Worm (Caenorhabditis elegans) whole organism, early embryonic: ENCODE data around the gene C28A5.6.

Experiments used
- B0310.2 ChIP-seq: sonication (generic microtip); optimal IDR thresholded peaks from 2 replicates; lab custom pipeline; 2016; ENCODE audit warnings: mild to moderate bottlenecking, missing genetic modification characterization, missing compliant biosample characterization
- F13C5.2 ChIP-seq: sonication (generic microtip); optimal IDR thresholded peaks from 2 replicates; lab custom pipeline; 2017; ENCODE audit warnings: mild to moderate bottlenecking, missing genetic modification characterization, inconsistent platforms, missing compliant biosample characterization
- aly-1 ChIP-seq: sonication (generic microtip); optimal IDR thresholded peaks from 2 replicates; lab custom pipeline; 2016; ENCODE audit warnings: missing genetic modification characterization, missing compliant biosample characterization
- ama-1 ChIP-seq: fragments of 150-350 bp; optimal IDR thresholded peaks from 2 replicates; lab custom pipeline; 2014
- ceh-13 ChIP-seq: fragments of 200-800 bp; sonication (Bioruptor generic); optimal IDR thresholded peaks from 2 replicates; lab custom pipeline; 2018; ENCODE audit warnings: mild to moderate bottlenecking, missing genetic modification characterization, missing compliant biosample characterization
- ceh-36 ChIP-seq: sonication (generic microtip); optimal IDR thresholded peaks from 2 replicates; lab custom pipeline; 2016; ENCODE audit warnings: missing genetic modification characterization, inconsistent platforms, missing compliant biosample characterization
- ets-7 ChIP-seq: sonication (generic microtip); optimal IDR thresholded peaks from 2 replicates; lab custom pipeline; 2016; ENCODE audit warnings: missing genotype, missing genetic modification characterization, missing compliant biosample characterization
- flt-1 ChIP-seq: fragments of 200-800 bp; sonication (Bioruptor generic); IDR thresholded peaks from 2 replicates; pipeline ENCODE4 v1.3.6; 2022; ENCODE audit warnings: missing genetic modification characterization, missing compliant biosample characterization
- hmbx-1 ChIP-seq: sonication (generic microtip); optimal IDR thresholded peaks from 2 replicates; lab custom pipeline; 2016; ENCODE audit warnings: mild to moderate bottlenecking, missing genetic modification characterization, missing compliant biosample characterization
- hmg-4 ChIP-seq: fragments of 200-800 bp; sonication (Bioruptor generic); optimal IDR thresholded peaks from 2 replicates; lab custom pipeline; 2018; ENCODE audit warnings: mild to moderate bottlenecking, missing genetic modification characterization, missing compliant biosample characterization
- hnd-1 ChIP-seq: sonication (generic microtip); optimal IDR thresholded peaks from 2 replicates; lab custom pipeline; 2016; ENCODE audit warnings: missing genetic modification characterization, missing compliant biosample characterization
- pes-1 ChIP-seq: fragments of 200-800 bp; sonication (Bioruptor generic); IDR thresholded peaks from 2 replicates; pipeline ENCODE4 v1.3.6; 2022; ENCODE audit warnings: missing genetic modification reagents, missing genetic modification characterization, missing compliant biosample characterization
- scrt-1 ChIP-seq: fragments of 200-800 bp; sonication (Bioruptor generic); IDR thresholded peaks from 2 replicates; pipeline ENCODE4 v1.3.6; 2022; ENCODE audit warnings: missing genetic modification characterization, missing compliant biosample characterization
- sea-1 ChIP-seq: fragments of 200-800 bp; sonication (Bioruptor generic); conservative IDR thresholded peaks from 2 replicates; pipeline ENCODE4 v1.3.6; 2022; ENCODE audit warnings: missing genetic modification characterization, missing compliant biosample characterization
- tbx-11 ChIP-seq: fragments of 200-800 bp; sonication (Bioruptor generic); IDR thresholded peaks from 2 replicates; pipeline ENCODE4 v1.3.6; 2022; ENCODE audit warnings: missing genetic modification characterization, missing compliant biosample characterization
- tbx-37 ChIP-seq: fragments of 200-800 bp; sonication (Bioruptor generic); conservative IDR thresholded peaks from 2 replicates; pipeline ENCODE4 v1.3.6; 2022; ENCODE audit warnings: missing genetic modification reagents, missing genetic modification characterization, missing compliant biosample characterization
- tra-4 ChIP-seq: sonication (generic microtip); optimal IDR thresholded peaks from 2 replicates; lab custom pipeline; 2017; ENCODE audit warnings: missing genetic modification characterization, missing compliant biosample characterization

C28A5.6 gene

ce11 chrIII:4382118-4382517 is 47.2 kb downstream of the C28A5.6 start:
- TF ChIP-seq scrt-1 (GFP tag; lab: Robert Waterston, UW) (no peak), tbx-37 (GFP tag; lab: Robert Waterston, UW) (no peak), hmbx-1 (tag; lab: Kevin White, UChicago) (no peak), ama-1 (lab: Kevin White, UChicago) (no peak), aly-1 (tag; lab: Kevin White, UChicago) (no peak)

DNA sequence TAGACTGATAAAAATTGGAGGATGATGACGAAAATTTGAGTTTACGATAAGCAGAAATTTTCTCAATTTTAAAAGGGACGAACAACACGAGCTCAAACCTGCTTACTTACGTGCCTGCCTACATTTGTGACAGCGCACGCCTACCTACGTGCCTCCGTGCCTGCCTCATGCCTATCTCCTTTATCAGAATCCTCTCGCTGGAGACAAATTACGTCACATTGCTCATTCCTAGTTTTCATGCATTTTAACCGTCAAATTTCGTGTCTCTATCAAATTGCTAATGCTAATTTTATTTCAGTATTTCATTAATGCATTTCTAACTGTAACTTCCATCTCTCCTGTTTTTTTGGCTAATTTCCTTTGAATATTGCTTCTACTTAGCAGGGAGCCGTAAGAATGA is 48.0 kb downstream of the C28A5.6 start, which contains the start of gene pals-27:
Gene pals-27, plus strand, starts transcription at position 301 of the 400 bp plus-strand sequence.
- TF ChIP-seq flt-1: no peak
- TF ChIP-seq B0310.2: no peak
- TF ChIP-seq aly-1 (tag; lab: Kevin White, UChicago): no peak
- no peak for TF ChIP-seq tbx-11 (GFP tag; lab: Robert Waterston, UW)
- TF ChIP-seq ets-7 (tag; lab: Kevin White, UChicago): no peak
- TF ChIP-seq ceh-36 (tag; lab: Kevin White, UChicago): no peak
- TF ChIP-seq ceh-13 (GFP tag; lab: Kevin White, UChicago): no peak

DNA sequence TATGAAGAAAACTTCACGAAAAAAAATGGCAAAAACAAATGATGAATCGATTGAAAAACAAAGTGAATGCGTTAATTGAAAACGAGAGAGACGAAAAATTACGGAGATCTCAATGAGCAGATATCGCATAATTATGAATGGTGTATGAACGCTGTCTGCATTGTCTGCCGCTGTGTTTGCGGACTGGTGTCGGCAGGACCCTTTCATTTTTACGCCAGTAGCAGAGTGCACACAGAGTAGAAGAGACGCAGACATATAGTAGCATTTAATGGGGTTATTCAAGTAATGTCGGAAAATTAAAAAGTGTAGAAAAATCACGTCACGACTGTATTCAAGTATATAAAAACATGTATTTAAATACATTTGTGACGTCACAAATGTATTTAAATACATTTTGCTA is 48.5 kb downstream of the C28A5.6 start:
- TF ChIP-seq scrt-1 (GFP tag; lab: Robert Waterston, UW) (no peak), aly-1 (tag; lab: Kevin White, UChicago) (no peak), F13C5.2 (tag; lab: Kevin White, UChicago) (peak; percentile 11)

DNA sequence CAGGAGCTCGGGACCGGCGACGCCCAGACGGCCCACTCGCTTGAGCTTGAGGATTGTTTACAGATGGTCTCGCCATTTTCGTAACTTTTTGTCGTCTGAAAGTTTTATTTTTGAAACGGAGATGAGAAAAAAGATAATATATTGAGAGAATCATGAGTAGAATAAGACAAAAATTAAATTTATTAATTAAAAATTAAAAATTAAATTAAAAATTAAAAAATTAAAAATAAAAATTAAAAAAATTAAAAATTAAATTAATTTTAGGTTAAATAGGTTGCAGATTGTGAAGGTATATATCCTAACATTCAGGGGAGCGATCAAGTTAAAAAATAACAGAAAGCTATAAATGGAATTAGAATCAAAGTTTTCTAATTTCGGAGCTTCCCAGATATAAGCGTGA is 49.6 kb downstream of the C28A5.6 start, which contains the start of gene B0284.3:
Gene B0284.3, minus strand, starts transcription at position 101 of the 400 bp plus-strand sequence.
- TF ChIP-seq tbx-37 (GFP tag; lab: Robert Waterston, UW): no peak
- no peak for TF ChIP-seq pes-1 (GFP tag; lab: Robert Waterston, UW)
- TF ChIP-seq hmbx-1 (tag; lab: Kevin White, UChicago): no peak
- no peak for TF ChIP-seq ama-1 (lab: Kevin White, UChicago)
- no peak for TF ChIP-seq F13C5.2 (tag; lab: Kevin White, UChicago)
- no peak for TF ChIP-seq tra-4 (tag; lab: Kevin White, UChicago)
- TF ChIP-seq flt-1: no peak
- no peak for TF ChIP-seq hmg-4 (GFP tag; lab: Kevin White, UChicago)
- no peak for TF ChIP-seq B0310.2
- no peak for TF ChIP-seq ets-7 (tag; lab: Kevin White, UChicago)
- no peak for TF ChIP-seq scrt-1 (GFP tag; lab: Robert Waterston, UW)
- TF ChIP-seq hnd-1 (tag; lab: Kevin White, UChicago): no peak
- no peak for TF ChIP-seq sea-1 (GFP tag; lab: Robert Waterston, UW)
- TF ChIP-seq tbx-11 (GFP tag; lab: Robert Waterston, UW): no peak
- no peak for TF ChIP-seq ceh-36 (tag; lab: Kevin White, UChicago)
- no peak for TF ChIP-seq aly-1 (tag; lab: Kevin White, UChicago)
- no peak for TF ChIP-seq ceh-13 (GFP tag; lab: Kevin White, UChicago)

DNA sequence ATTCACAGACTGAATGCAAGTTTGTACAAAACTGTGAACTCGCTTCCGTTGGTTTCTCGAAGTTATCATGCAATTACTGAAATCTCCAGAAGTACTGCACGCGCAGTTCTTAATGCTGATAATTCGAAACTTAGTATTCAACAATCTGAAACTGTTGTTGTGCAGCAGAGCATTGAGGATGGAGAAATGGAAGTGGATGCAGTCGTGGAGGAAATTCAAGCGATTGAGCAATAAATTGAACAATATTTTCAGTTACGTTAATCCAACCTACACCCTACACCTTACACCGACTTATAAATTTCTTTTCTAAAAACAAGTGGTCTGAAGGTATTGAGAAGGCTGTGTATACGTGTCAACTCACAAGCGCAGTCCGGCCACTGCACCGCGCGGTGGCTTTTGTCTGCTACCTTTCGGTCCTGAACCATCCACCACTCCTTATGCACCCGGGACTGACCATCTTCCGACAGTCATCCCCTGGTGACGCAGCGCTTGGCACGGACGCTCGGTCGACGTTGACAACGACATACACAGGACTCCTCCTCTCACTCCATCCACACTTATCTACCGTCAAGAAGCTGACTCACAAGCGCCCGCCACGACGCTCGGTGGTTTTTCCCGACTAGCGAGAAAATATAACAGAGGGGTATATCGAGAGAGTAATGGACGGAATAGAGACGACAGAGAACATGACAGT is 50.6 kb downstream of the C28A5.6 start:
- TF ChIP-seq aly-1 (tag; lab: Kevin White, UChicago): peak; percentile 55
- peak; percentile 66 for TF ChIP-seq ceh-36 (tag; lab: Kevin White, UChicago)
- peak; percentile 70; the same call in 1 of the 2 replicates for TF ChIP-seq sea-1 (GFP tag; lab: Robert Waterston, UW)
- peak; percentile 47 for TF ChIP-seq F13C5.2 (tag; lab: Kevin White, UChicago)
- peak; percentile 71 for TF ChIP-seq B0310.2
- peak; percentile 77 for TF ChIP-seq pes-1 (GFP tag; lab: Robert Waterston, UW)
- TF ChIP-seq hmbx-1 (tag; lab: Kevin White, UChicago): peak; percentile 34
- TF ChIP-seq hmg-4 (GFP tag; lab: Kevin White, UChicago): peak; percentile 91
- peak; percentile 67 for TF ChIP-seq tbx-37 (GFP tag; lab: Robert Waterston, UW)
- peak; percentile 75 for TF ChIP-seq scrt-1 (GFP tag; lab: Robert Waterston, UW)
- TF ChIP-seq flt-1: peak; percentile 41
- TF ChIP-seq hnd-1 (tag; lab: Kevin White, UChicago): peak; percentile 36

- TF ChIP-seq scrt-1 (GFP tag; lab: Robert Waterston, UW) (no peak), hmbx-1 (tag; lab: Kevin White, UChicago) (no peak), tbx-11 (GFP tag; lab: Robert Waterston, UW) (no peak), sea-1 (GFP tag; lab: Robert Waterston, UW) (no peak), ceh-36 (tag; lab: Kevin White, UChicago) (no peak), pes-1 (GFP tag; lab: Robert Waterston, UW) (no peak), flt-1 (no peak), F13C5.2 (tag; lab: Kevin White, UChicago) (no peak), tra-4 (tag; lab: Kevin White, UChicago) (no peak), ceh-13 (GFP tag; lab: Kevin White, UChicago) (no peak), hnd-1 (tag; lab: Kevin White, UChicago) (no peak), ets-7 (tag; lab: Kevin White, UChicago) (no peak), aly-1 (tag; lab: Kevin White, UChicago) (no peak), hmg-4 (GFP tag; lab: Kevin White, UChicago) (no peak), B0310.2 (no peak), ama-1 (lab: Kevin White, UChicago) (no peak)
Observed at ce11 chrIII:4374854-4375253, 54.4 kb downstream of the C28A5.6 start, which contains the start of gene pals-26. Gene pals-26 (plus strand): TSS chrIII:4375154.
